Worm (Caenorhabditis elegans) whole organism, midembryonic: ENCODE results near the gene ttll-4.

ENCODE experiments used
- T22C8.4 ChIP-seq: fragments of 200-800 bp; sonication (Bioruptor generic); IDR thresholded peaks from 2 replicates; pipeline ENCODE4 v1.3.6; 2022; ENCODE audit warnings: missing genetic modification characterization, missing compliant biosample characterization
- cog-1 ChIP-seq: sonication (generic microtip); optimal IDR thresholded peaks from 2 replicates; lab custom pipeline; 2016; ENCODE audit warnings: missing genetic modification characterization, missing compliant biosample characterization
- flt-1 ChIP-seq: fragments of 200-800 bp; sonication (Bioruptor generic); IDR thresholded peaks from 2 replicates; pipeline ENCODE4 v1.3.6; 2022; ENCODE audit warnings: missing genetic modification characterization, missing compliant biosample characterization
- klf-2 ChIP-seq: fragments of 200-800 bp; sonication (Bioruptor generic); conservative IDR thresholded peaks from 2 replicates; pipeline ENCODE4 v1.3.6; 2022; ENCODE audit warnings: missing genetic modification reagents, missing genetic modification characterization, missing compliant biosample characterization
- ref-1 ChIP-seq: fragments of 200-800 bp; sonication (Bioruptor generic); conservative IDR thresholded peaks from 2 replicates; pipeline ENCODE4 v1.3.6; 2022; ENCODE audit warnings: missing genetic modification reagents, missing genetic modification characterization, missing compliant biosample characterization
- tab-1 ChIP-seq: fragments of 200-800 bp; sonication (Bioruptor generic); IDR thresholded peaks from 2 replicates; pipeline ENCODE4 v1.3.6; 2022; ENCODE audit warnings: missing genetic modification characterization, missing compliant biosample characterization
- ztf-29 ChIP-seq: fragments of 200-800 bp; sonication (Bioruptor generic); IDR thresholded peaks from 2 replicates; pipeline ENCODE4 v1.3.6; 2022; ENCODE audit warnings: missing genetic modification reagents, missing genetic modification characterization, missing compliant biosample characterization

- TF ChIP-seq cog-1 (tag; lab: Kevin White, UChicago) (no peak), klf-2 (GFP tag; lab: Robert Waterston, UW) (no peak), tab-1 (GFP tag; lab: Robert Waterston, UW) (no peak), T22C8.4 (no peak), flt-1 (GFP tag; lab: Robert Waterston, UW) (no peak), ref-1 (GFP tag; lab: Robert Waterston, UW) (no peak), ztf-29 (GFP tag; lab: Robert Waterston, UW) (no peak)
These were observed 46.3 kb downstream of the ttll-4 start for ce11 chrIII:10170265-10170664.
